Worm (Caenorhabditis elegans) whole organism, midembryonic: Measurements from ENCODE around the gene lbp-7.

Experiments used
- T22C8.4 ChIP-seq: fragments of 200-800 bp; sonication (Bioruptor generic); IDR thresholded peaks from 2 replicates; pipeline ENCODE4 v1.3.6; 2022; ENCODE audit warnings: missing genetic modification characterization, missing compliant biosample characterization
- cog-1 ChIP-seq: sonication (generic microtip); optimal IDR thresholded peaks from 2 replicates; lab custom pipeline; 2016; ENCODE audit warnings: missing genetic modification characterization, missing compliant biosample characterization
- flt-1 ChIP-seq: fragments of 200-800 bp; sonication (Bioruptor generic); IDR thresholded peaks from 2 replicates; pipeline ENCODE4 v1.3.6; 2022; ENCODE audit warnings: missing genetic modification characterization, missing compliant biosample characterization
- klf-2 ChIP-seq: fragments of 200-800 bp; sonication (Bioruptor generic); conservative IDR thresholded peaks from 2 replicates; pipeline ENCODE4 v1.3.6; 2022; ENCODE audit warnings: missing genetic modification reagents, missing genetic modification characterization, missing compliant biosample characterization
- med-1 ChIP-seq: sonication (generic microtip); optimal IDR thresholded peaks from 2 replicates; lab custom pipeline; 2017; ENCODE audit warnings: missing genetic modification characterization, mild to moderate bottlenecking, missing compliant biosample characterization, antibody characterized with exemption, missing genetic modification reagents; ENCODE audit not compliant: insufficient read depth
- ref-1 ChIP-seq: fragments of 200-800 bp; sonication (Bioruptor generic); conservative IDR thresholded peaks from 2 replicates; pipeline ENCODE4 v1.3.6; 2022; ENCODE audit warnings: missing genetic modification reagents, missing genetic modification characterization, missing compliant biosample characterization
- tab-1 ChIP-seq: fragments of 200-800 bp; sonication (Bioruptor generic); IDR thresholded peaks from 2 replicates; pipeline ENCODE4 v1.3.6; 2022; ENCODE audit warnings: missing genetic modification characterization, missing compliant biosample characterization
- ztf-23 ChIP-seq: fragments of 200-800 bp; sonication (Bioruptor generic); IDR thresholded peaks from 2 replicates; pipeline ENCODE4 v1.3.6; 2022; ENCODE audit warnings: missing genetic modification reagents, missing genetic modification characterization, missing compliant biosample characterization
- ztf-29 ChIP-seq: fragments of 200-800 bp; sonication (Bioruptor generic); IDR thresholded peaks from 2 replicates; pipeline ENCODE4 v1.3.6; 2022; ENCODE audit warnings: missing genetic modification reagents, missing genetic modification characterization, missing compliant biosample characterization

The lbp-7 gene

DNA sequence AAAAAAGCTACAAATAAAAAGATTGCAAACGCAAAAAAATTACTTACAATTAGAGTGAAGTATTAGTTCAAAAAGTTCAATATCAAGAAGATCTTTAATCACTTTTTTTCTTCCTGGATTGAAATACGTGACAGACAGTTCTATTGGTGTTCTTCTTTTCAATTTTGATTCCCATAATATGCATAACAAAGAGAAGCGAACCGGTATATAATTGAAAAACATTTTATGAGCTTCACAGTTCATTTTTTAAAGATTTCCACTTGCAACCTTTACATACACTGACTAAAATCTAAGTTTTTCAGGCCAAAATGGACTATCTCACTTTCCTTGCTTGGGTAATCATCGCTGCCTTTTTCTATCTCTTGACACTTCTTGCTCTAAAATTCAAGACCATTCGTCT is 2.8 kb upstream of the lbp-7 start, which contains the start of gene T22G5.1:
TSS of gene T22G5.1 (plus strand) at position 301 of the 400 bp plus-strand sequence.
- TF ChIP-seq ztf-29 (GFP tag; lab: Robert Waterston, UW) (no peak), tab-1 (GFP tag; lab: Robert Waterston, UW) (no peak), ztf-23 (GFP tag; lab: Robert Waterston, UW) (no peak), T22C8.4 (GFP tag; lab: Robert Waterston, UW) (no peak), ref-1 (GFP tag; lab: Robert Waterston, UW) (no peak), cog-1 (tag; lab: Kevin White, UChicago) (no peak), flt-1 (GFP tag; lab: Robert Waterston, UW) (no peak), klf-2 (GFP tag; lab: Robert Waterston, UW) (no peak), med-1 (GFP tag; lab: Kevin White, UChicago) (no peak)

- no peak for TF ChIP-seq cog-1 (tag; lab: Kevin White, UChicago)
- TF ChIP-seq tab-1 (GFP tag; lab: Robert Waterston, UW): no peak
- no peak for TF ChIP-seq ref-1 (GFP tag; lab: Robert Waterston, UW)
- TF ChIP-seq ztf-23 (GFP tag; lab: Robert Waterston, UW): no peak
- no peak for TF ChIP-seq T22C8.4 (GFP tag; lab: Robert Waterston, UW)
- TF ChIP-seq klf-2 (GFP tag; lab: Robert Waterston, UW): no peak
- no peak for TF ChIP-seq med-1 (GFP tag; lab: Kevin White, UChicago)
- no peak for TF ChIP-seq ztf-29 (GFP tag; lab: Robert Waterston, UW)
- TF ChIP-seq flt-1 (GFP tag; lab: Robert Waterston, UW): no peak
These were observed 1.1 kb upstream of the lbp-7 start for ce11 chrV:13878226-13878625.

DNA sequence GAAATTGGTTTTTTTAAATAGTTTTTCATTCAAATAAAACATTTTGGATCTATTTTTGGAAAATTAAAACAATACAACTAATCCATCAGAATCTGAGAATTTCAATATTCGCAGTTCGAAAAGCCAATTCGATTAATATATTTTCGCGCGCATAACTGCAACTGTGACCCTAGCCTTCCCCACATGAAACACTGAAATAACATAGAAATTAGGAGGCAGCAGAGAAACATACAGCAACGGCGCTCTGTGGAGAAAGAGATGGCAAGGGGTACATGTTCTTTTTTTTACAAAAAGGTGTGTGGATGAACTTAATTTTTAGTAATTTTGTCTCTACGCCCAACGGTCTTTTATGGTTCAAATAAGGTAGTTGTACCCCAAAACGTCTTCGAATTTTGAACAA is 811 bp downstream of the lbp-7 start:
- TF ChIP-seq cog-1 (tag; lab: Kevin White, UChicago) (no peak), T22C8.4 (GFP tag; lab: Robert Waterston, UW) (no peak), flt-1 (GFP tag; lab: Robert Waterston, UW) (no peak), tab-1 (GFP tag; lab: Robert Waterston, UW) (no peak), ztf-23 (GFP tag; lab: Robert Waterston, UW) (no peak), ref-1 (GFP tag; lab: Robert Waterston, UW) (no peak), klf-2 (GFP tag; lab: Robert Waterston, UW) (no peak), ztf-29 (GFP tag; lab: Robert Waterston, UW) (no peak), med-1 (GFP tag; lab: Kevin White, UChicago) (no peak)

ce11 chrV:13880607-13881006 is 1.3 kb downstream of the lbp-7 start, which contains the start of gene T22G5.3:
TSS of gene T22G5.3 (plus strand) at chrV:13880907.
- TF ChIP-seq T22C8.4 (GFP tag; lab: Robert Waterston, UW): no peak
- TF ChIP-seq cog-1 (tag; lab: Kevin White, UChicago): no peak
- TF ChIP-seq klf-2 (GFP tag; lab: Robert Waterston, UW): no peak
- no peak for TF ChIP-seq ztf-23 (GFP tag; lab: Robert Waterston, UW)
- no peak for TF ChIP-seq med-1 (GFP tag; lab: Kevin White, UChicago)
- no peak for TF ChIP-seq flt-1 (GFP tag; lab: Robert Waterston, UW)
- TF ChIP-seq ztf-29 (GFP tag; lab: Robert Waterston, UW): no peak
- TF ChIP-seq tab-1 (GFP tag; lab: Robert Waterston, UW): no peak
- TF ChIP-seq ref-1 (GFP tag; lab: Robert Waterston, UW): no peak

ce11 chrV:13887358-13887757 is 8.0 kb downstream of the lbp-7 start, which contains the start of gene srsx-19:
TSS of gene srsx-19 (plus strand) at chrV:13887658.
- no peak for TF ChIP-seq tab-1 (GFP tag; lab: Robert Waterston, UW)

DNA sequence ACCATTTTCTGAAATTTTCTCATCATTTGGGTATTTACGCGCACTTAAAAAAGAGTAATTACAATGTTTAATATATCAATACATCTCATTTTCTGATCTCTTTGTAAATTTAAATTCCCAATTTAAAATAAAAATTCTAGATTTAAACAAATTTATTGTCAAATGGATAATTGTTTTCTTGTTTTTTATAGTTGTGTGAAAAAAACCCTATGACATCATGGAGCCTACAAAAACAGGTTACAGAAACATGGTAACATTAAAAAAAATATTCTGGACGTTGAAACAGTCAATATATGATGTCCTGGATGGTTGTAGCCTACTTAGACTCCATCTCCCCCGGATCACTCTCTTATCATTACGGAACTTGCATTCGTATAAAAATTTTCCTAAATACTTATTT is 10.2 kb downstream of the lbp-7 start, which contains the start of gene spp-12:
TSS of gene spp-12 (plus strand) at position 301 of the 400 bp plus-strand sequence.
- TF ChIP-seq klf-2 (GFP tag; lab: Robert Waterston, UW): no peak
- no peak for TF ChIP-seq ref-1 (GFP tag; lab: Robert Waterston, UW)
- no peak for TF ChIP-seq med-1 (GFP tag; lab: Kevin White, UChicago)
- no peak for TF ChIP-seq T22C8.4 (GFP tag; lab: Robert Waterston, UW)

- TF ChIP-seq klf-2 (GFP tag; lab: Robert Waterston, UW): no peak
- no peak for TF ChIP-seq ztf-23 (GFP tag; lab: Robert Waterston, UW)
- TF ChIP-seq med-1 (GFP tag; lab: Kevin White, UChicago): no peak
These were observed 11.1 kb downstream of the lbp-7 start, which contains the start of gene lbp-8 for ce11 chrV:13890473-13890872. TSS of gene lbp-8 (plus strand) at chrV:13890773.

- TF ChIP-seq T22C8.4 (GFP tag; lab: Robert Waterston, UW) (no peak), cog-1 (tag; lab: Kevin White, UChicago) (no peak), med-1 (GFP tag; lab: Kevin White, UChicago) (no peak), ztf-29 (GFP tag; lab: Robert Waterston, UW) (no peak)
These were observed 12.1 kb downstream of the lbp-7 start for ce11 chrV:13891489-13891888.

DNA sequence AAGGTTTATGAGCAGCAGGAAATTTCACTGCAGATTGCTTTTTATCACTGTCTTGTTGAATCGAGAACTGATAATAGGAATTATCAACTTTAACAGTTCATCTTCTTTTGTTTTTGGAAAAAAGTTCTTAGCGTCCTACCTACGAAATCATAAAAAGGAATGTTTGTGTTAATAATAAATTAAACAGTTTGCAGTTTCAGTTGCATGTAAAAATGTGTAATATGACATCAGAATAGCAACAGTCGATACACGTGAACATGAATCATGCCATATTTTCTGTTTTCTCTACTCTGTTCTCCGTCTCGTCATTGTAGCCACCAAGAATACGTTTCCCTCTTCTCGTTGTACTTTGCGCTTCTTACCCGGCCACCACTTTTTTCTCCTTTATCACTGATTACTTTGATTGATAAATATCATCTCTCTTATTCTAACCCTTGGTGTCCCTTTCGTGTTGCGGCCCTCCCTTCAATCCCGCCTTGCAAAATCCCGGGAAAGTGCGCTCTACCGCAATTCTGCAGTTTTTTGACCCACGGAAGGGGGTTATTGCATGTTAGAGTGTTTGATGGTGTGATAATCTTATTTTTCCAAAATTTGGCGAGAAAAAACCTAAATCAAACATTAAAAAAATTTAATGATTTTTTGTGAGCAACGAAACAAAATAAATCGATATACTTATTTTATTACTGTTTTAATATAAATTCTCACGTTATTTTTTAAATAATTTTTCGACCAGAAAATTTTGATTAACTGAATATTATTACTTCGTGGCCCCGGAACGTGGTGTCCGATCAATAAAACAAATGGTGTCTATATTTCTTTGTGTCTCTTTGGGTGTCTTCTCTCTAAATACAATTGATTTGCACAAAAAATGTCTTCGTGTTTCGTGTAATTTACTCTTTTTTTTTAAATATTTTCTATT is 13.4 kb downstream of the lbp-7 start, which contains the start of gene sptl-3:
TSS of gene sptl-3 (plus strand) at position 869 of the 919 bp plus-strand sequence.
- no peak for TF ChIP-seq klf-2 (GFP tag; lab: Robert Waterston, UW)
